ENCODE assay signal across 4 worm cellular contexts in the genomic region with DNA sequence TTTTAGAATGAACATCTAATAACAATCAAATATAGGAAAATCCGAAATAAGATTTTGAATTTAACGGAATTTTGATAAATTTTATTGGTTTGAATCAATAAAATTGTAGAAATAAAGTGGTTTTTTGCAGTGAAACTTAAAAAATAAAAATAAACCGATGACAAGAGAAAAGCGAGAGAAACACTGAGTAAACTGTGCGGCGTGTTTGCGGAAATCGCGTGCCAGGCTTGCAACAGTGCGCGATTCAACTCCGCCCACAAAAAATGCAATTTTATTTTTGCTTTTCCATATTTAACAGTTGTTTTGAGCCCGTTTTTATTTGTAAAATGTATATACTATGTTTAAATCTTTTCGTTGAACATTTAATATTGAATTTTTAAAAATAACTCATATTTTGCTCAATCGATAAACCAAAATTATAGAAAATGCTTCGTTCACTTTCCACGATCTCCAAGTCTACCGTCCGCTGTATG.
TF ChIP-seq lines count a peak whose summit lies in the region.

mtss-1 (plus strand) TSS at position 423 of the 473 bp plus-strand sequence.

TF ChIP-seq in whole organism, L2 larva, 48 proteins besides CTCF, POLR2A, EP300 and RAD21:
- TF ChIP-seq lsy-2 (tag; optimal IDR thresholded peaks at IDR 0.05; lab: Kevin White, UChicago) (peak; percentile 26 to 67), lin-13 (GFP tag; optimal IDR thresholded peaks at IDR 0.05; lab: Kevin White, UChicago) (peak; percentile 48), nhr-129 (tag; optimal IDR thresholded peaks at IDR 0.05; lab: Kevin White, UChicago) (peak; percentile 49), sem-4 (tag; optimal IDR thresholded peaks at IDR 0.05; lab: Kevin White, UChicago) (no peak), mbf-1 (tag; optimal IDR thresholded peaks at IDR 0.05; lab: Kevin White, UChicago) (peak; percentile 16), C34F6.9 (tag; optimal IDR thresholded peaks at IDR 0.05; lab: Kevin White, UChicago) (peak; percentile 50), skn-1 (tag; optimal IDR thresholded peaks at IDR 0.05; lab: Kevin White, UChicago) (peak; percentile 13), dmd-4 (tag; optimal IDR thresholded peaks at IDR 0.05; lab: Kevin White, UChicago) (no peak), sma-9 (GFP tag; optimal IDR thresholded peaks at IDR 0.05; lab: Kevin White, UChicago) (peak; percentile 52), sma-9 (tag; optimal IDR thresholded peaks at IDR 0.05; lab: Kevin White, UChicago) (no peak), crh-2 (tag; optimal IDR thresholded peaks at IDR 0.05; lab: Kevin White, UChicago) (peak; percentile 38), gmeb-1 (tag; optimal IDR thresholded peaks at IDR 0.05; lab: Kevin White, UChicago) (peak; percentile 58), lin-11 (tag; optimal IDR thresholded peaks at IDR 0.05; lab: Kevin White, UChicago) (peak; percentile 45), elt-3 (tag; optimal IDR thresholded peaks at IDR 0.05; lab: Kevin White, UChicago) (no peak), blmp-1 (tag; optimal IDR thresholded peaks at IDR 0.05; lab: Kevin White, UChicago; ENCODE audit: insufficient read depth) (peak; percentile 1), sma-3 (GFP tag; optimal IDR thresholded peaks at IDR 0.05; lab: Kevin White, UChicago) (peak; percentile 41), unc-55 (GFP tag; optimal IDR thresholded peaks at IDR 0.05; lab: Kevin White, UChicago) (peak; percentile 73), zag-1 (tag; optimal IDR thresholded peaks at IDR 0.05; lab: Kevin White, UChicago) (no peak), F13H6.1 (tag; optimal IDR thresholded peaks at IDR 0.05; lab: Kevin White, UChicago) (peak; percentile 69), mab-5 (tag; optimal IDR thresholded peaks at IDR 0.05; lab: Kevin White, UChicago) (peak; percentile 44), Y55F3AM.14 (GFP tag; optimal IDR thresholded peaks at IDR 0.05; lab: Kevin White, UChicago) (no peak)

TF ChIP-seq in whole organism, L4 larva, 104 proteins besides CTCF, POLR2A, EP300 and RAD21 (continues in another document):
- TF ChIP-seq lin-38 (GFP tag; IDR thresholded peaks at IDR 0.05; lab: Robert Waterston, UW): peak; percentile 67
- peak; percentile 33 for TF ChIP-seq hlh-11 (tag; optimal IDR thresholded peaks at IDR 0.05; lab: Kevin White, UChicago)
- no peak for TF ChIP-seq F26F4.8 (GFP tag; conservative IDR thresholded peaks at IDR 0.05; lab: Robert Waterston, UW)
- TF ChIP-seq aha-1 (tag; lab: Kevin White, UChicago): no peak
- TF ChIP-seq aly-2 (tag; optimal IDR thresholded peaks at IDR 0.05; lab: Kevin White, UChicago): no peak
- TF ChIP-seq daf-8 (GFP tag; IDR thresholded peaks at IDR 0.05; lab: Robert Waterston, UW): no peak
- peak; percentile 59 for TF ChIP-seq mep-1 (tag; optimal IDR thresholded peaks at IDR 0.05; lab: Kevin White, UChicago)
- no peak for TF ChIP-seq set-16 (GFP tag; IDR thresholded peaks at IDR 0.05; lab: Robert Waterston, UW)
- TF ChIP-seq unc-130 (GFP tag; optimal IDR thresholded peaks at IDR 0.05; lab: Kevin White, UChicago): peak; percentile 72
- TF ChIP-seq unc-62 (GFP tag; optimal IDR thresholded peaks at IDR 0.05 in 1 of 2; lab: Kevin White, UChicago): no peak
- no peak for TF ChIP-seq unc-62 (tag; optimal IDR thresholded peaks at IDR 0.05; lab: Kevin White, UChicago)
- TF ChIP-seq T26A8.4 (GFP tag; IDR thresholded peaks at IDR 0.05; lab: Robert Waterston, UW): 0 out of 2 replicates have a peak, but pooled peaks have one; percentile 35
- TF ChIP-seq ctbp-1 (GFP tag; IDR thresholded peaks at IDR 0.05; lab: Robert Waterston, UW): no peak
- TF ChIP-seq nhr-42 (GFP tag; IDR thresholded peaks at IDR 0.05; lab: Robert Waterston, UW): no peak
- TF ChIP-seq cey-2 (tag; optimal IDR thresholded peaks at IDR 0.05; lab: Kevin White, UChicago; ENCODE audit: borderline replicate concordance, insufficient read depth): no peak
- TF ChIP-seq nhr-6 (tag; optimal IDR thresholded peaks at IDR 0.05; lab: Kevin White, UChicago): peak; percentile 11
- TF ChIP-seq snpc-1.2 (GFP tag; IDR thresholded peaks at IDR 0.05; lab: Robert Waterston, UW): no peak
- no peak for TF ChIP-seq madf-9 (GFP tag; conservative IDR thresholded peaks at IDR 0.05; lab: Robert Waterston, UW)
- TF ChIP-seq daf-19 (GFP tag; conservative IDR thresholded peaks at IDR 0.05; lab: Robert Waterston, UW): no peak
- no peak for TF ChIP-seq lin-39 (tag; optimal IDR thresholded peaks at IDR 0.05; lab: Kevin White, UChicago)
- no peak for TF ChIP-seq Y48G9A.11 (GFP tag; IDR thresholded peaks at IDR 0.05; lab: Robert Waterston, UW)
- peak in 1 of 2 experiments; percentile 58 for TF ChIP-seq lsy-2 (tag; optimal IDR thresholded peaks at IDR 0.05; lab: Kevin White, UChicago)
- no peak for TF ChIP-seq skn-1 (tag; optimal IDR thresholded peaks at IDR 0.05; lab: Kevin White, UChicago)

TF ChIP-seq in whole organism, late embryonic, 69 proteins besides CTCF, POLR2A, EP300 and RAD21 (continues in another document):
- TF ChIP-seq elt-2 (tag; optimal IDR thresholded peaks at IDR 0.05; lab: Kevin White, UChicago): peak; percentile 92
- peak; percentile 59 for TF ChIP-seq hlh-15 (tag; optimal IDR thresholded peaks at IDR 0.05; lab: Kevin White, UChicago)
- TF ChIP-seq ttx-3 (tag; optimal IDR thresholded peaks at IDR 0.05; lab: Kevin White, UChicago): peak; percentile 89
- peak; percentile 81 for TF ChIP-seq ceh-34 (tag; optimal IDR thresholded peaks at IDR 0.05; lab: Kevin White, UChicago)
- TF ChIP-seq che-1 (tag; optimal IDR thresholded peaks at IDR 0.05; lab: Kevin White, UChicago): peak; percentile 78
- no peak for TF ChIP-seq unc-55 (GFP tag; optimal IDR thresholded peaks at IDR 0.05; lab: Kevin White, UChicago)
- TF ChIP-seq fax-1 (tag; optimal IDR thresholded peaks at IDR 0.05; lab: Kevin White, UChicago): peak; percentile 85
- peak; percentile 57 for TF ChIP-seq F13H6.1 (tag; optimal IDR thresholded peaks at IDR 0.05; lab: Kevin White, UChicago)
- TF ChIP-seq hlh-13 (GFP tag; optimal IDR thresholded peaks at IDR 0.05; lab: Kevin White, UChicago): peak; percentile 42
- TF ChIP-seq ceh-19 (GFP tag; optimal IDR thresholded peaks at IDR 0.05; lab: Kevin White, UChicago): peak; percentile 77
- peak; percentile 71 for TF ChIP-seq C38D4.7 (GFP tag; optimal IDR thresholded peaks at IDR 0.05; lab: Kevin White, UChicago)
- TF ChIP-seq nhr-11 (tag; optimal IDR thresholded peaks at IDR 0.05; lab: Kevin White, UChicago): no peak
- peak; percentile 53 for TF ChIP-seq nhr-232 (tag; optimal IDR thresholded peaks at IDR 0.05; lab: Kevin White, UChicago)
- TF ChIP-seq sox-2 (GFP tag; IDR thresholded peaks at IDR 0.05; lab: Robert Waterston, UW): peak; percentile 17; the same call in 1 of the 2 replicates
- peak; percentile 2 for TF ChIP-seq fkh-10 (GFP tag; optimal IDR thresholded peaks at IDR 0.05; lab: Kevin White, UChicago)
- no peak for TF ChIP-seq pqm-1 (tag; optimal IDR thresholded peaks at IDR 0.05; lab: Kevin White, UChicago)
- peak; percentile 1 for TF ChIP-seq ets-4 (tag; optimal IDR thresholded peaks at IDR 0.05; lab: Kevin White, UChicago)
- TF ChIP-seq ceh-48 (tag; optimal IDR thresholded peaks at IDR 0.05; lab: Kevin White, UChicago): peak; percentile 36
- peak; percentile 63 for TF ChIP-seq rnt-1 (tag; optimal IDR thresholded peaks at IDR 0.05; lab: Kevin White, UChicago)
- peak; percentile 67 for TF ChIP-seq npax-4 (tag; optimal IDR thresholded peaks at IDR 0.05; lab: Kevin White, UChicago)
- TF ChIP-seq ceh-14 (tag; optimal IDR thresholded peaks at IDR 0.05; lab: Kevin White, UChicago): peak; percentile 85
- peak; percentile 59 for TF ChIP-seq hlh-8 (tag; optimal IDR thresholded peaks at IDR 0.05; lab: Kevin White, UChicago)
- no peak for TF ChIP-seq elt-4 (tag; optimal IDR thresholded peaks at IDR 0.05; lab: Kevin White, UChicago)
- TF ChIP-seq mec-3 (tag; optimal IDR thresholded peaks at IDR 0.05; lab: Kevin White, UChicago; ENCODE audit: borderline replicate concordance): no peak

TF ChIP-seq in whole organism, mixed stage, embryonic, 35 proteins besides CTCF, POLR2A, EP300 and RAD21 (continues in another document):
- peak; percentile 70 for TF ChIP-seq hlh-1 (tag; optimal IDR thresholded peaks at IDR 0.05; lab: Kevin White, UChicago)
- peak; percentile 55 for TF ChIP-seq nhr-76 (tag; optimal IDR thresholded peaks at IDR 0.05; lab: Kevin White, UChicago)
- TF ChIP-seq tbx-8 (GFP tag; optimal IDR thresholded peaks at IDR 0.05; lab: Kevin White, UChicago): no peak
- TF ChIP-seq flh-1 (GFP tag; optimal IDR thresholded peaks at IDR 0.05; lab: Kevin White, UChicago): peak; percentile 43
- TF ChIP-seq sem-2 (GFP tag; optimal IDR thresholded peaks at IDR 0.05; lab: Kevin White, UChicago): peak; percentile 48
- no peak for TF ChIP-seq snpc-4 (tag; optimal IDR thresholded peaks at IDR 0.05; lab: Kevin White, UChicago)
- TF ChIP-seq ztf-11 (tag; optimal IDR thresholded peaks at IDR 0.05; lab: Kevin White, UChicago): peak; percentile 68
- peak; percentile 8 for TF ChIP-seq nhr-237 (tag; optimal IDR thresholded peaks at IDR 0.05; lab: Kevin White, UChicago)
- TF ChIP-seq lsy-2 (tag; optimal IDR thresholded peaks at IDR 0.05; lab: Kevin White, UChicago): peak; percentile 66
- peak; percentile 69 for TF ChIP-seq cnd-1 (tag; optimal IDR thresholded peaks at IDR 0.05; lab: Kevin White, UChicago)
- peak; percentile 47 for TF ChIP-seq ceh-83 (GFP tag; optimal IDR thresholded peaks at IDR 0.05; lab: Kevin White, UChicago)
- TF ChIP-seq sptf-1 (tag; optimal IDR thresholded peaks at IDR 0.05; lab: Kevin White, UChicago): peak; percentile 91
- TF ChIP-seq unc-120 (tag; optimal IDR thresholded peaks at IDR 0.05; lab: Kevin White, UChicago; ENCODE audit: poor library complexity, severe bottlenecking): peak; percentile 64
- peak; percentile 52 for TF ChIP-seq ham-2 (GFP tag; optimal IDR thresholded peaks at IDR 0.05; lab: Kevin White, UChicago)
- TF ChIP-seq blmp-1 (tag; optimal IDR thresholded peaks at IDR 0.05; lab: Kevin White, UChicago): peak; percentile 56
- TF ChIP-seq nhr-28 (tag; optimal IDR thresholded peaks at IDR 0.05; lab: Kevin White, UChicago): no peak
- TF ChIP-seq nhr-2 (tag; optimal IDR thresholded peaks at IDR 0.05; lab: Kevin White, UChicago): no peak
- peak; percentile 87 for TF ChIP-seq ceh-43 (GFP tag; optimal IDR thresholded peaks at IDR 0.05; lab: Kevin White, UChicago)
- TF ChIP-seq pha-4 (tag; optimal IDR thresholded peaks at IDR 0.05; lab: Kevin White, UChicago): peak; percentile 18
- peak; percentile 87 for TF ChIP-seq M03D4.4 (tag; optimal IDR thresholded peaks at IDR 0.05; lab: Kevin White, UChicago)
- TF ChIP-seq mep-1 (tag; optimal IDR thresholded peaks at IDR 0.05; lab: Kevin White, UChicago): peak; percentile 85
- TF ChIP-seq mls-2 (tag; optimal IDR thresholded peaks at IDR 0.05; lab: Kevin White, UChicago): peak; percentile 92
- no peak for TF ChIP-seq ces-1 (GFP tag; optimal IDR thresholded peaks at IDR 0.05; lab: Kevin White, UChicago)
- TF ChIP-seq zip-8 (tag; optimal IDR thresholded peaks at IDR 0.05; lab: Kevin White, UChicago): no peak
- peak; percentile 73 for TF ChIP-seq drap-1 (GFP tag; optimal IDR thresholded peaks at IDR 0.05; lab: Kevin White, UChicago)
- TF ChIP-seq unc-62 (GFP tag; optimal IDR thresholded peaks at IDR 0.05; lab: Kevin White, UChicago): no peak
- TF ChIP-seq elt-3 (tag; optimal IDR thresholded peaks at IDR 0.05; lab: Kevin White, UChicago): no peak
